Fruit fly (Drosophila melanogaster): ENCODE measurements around the gene CG15459.

CG15459 gene

DNA sequence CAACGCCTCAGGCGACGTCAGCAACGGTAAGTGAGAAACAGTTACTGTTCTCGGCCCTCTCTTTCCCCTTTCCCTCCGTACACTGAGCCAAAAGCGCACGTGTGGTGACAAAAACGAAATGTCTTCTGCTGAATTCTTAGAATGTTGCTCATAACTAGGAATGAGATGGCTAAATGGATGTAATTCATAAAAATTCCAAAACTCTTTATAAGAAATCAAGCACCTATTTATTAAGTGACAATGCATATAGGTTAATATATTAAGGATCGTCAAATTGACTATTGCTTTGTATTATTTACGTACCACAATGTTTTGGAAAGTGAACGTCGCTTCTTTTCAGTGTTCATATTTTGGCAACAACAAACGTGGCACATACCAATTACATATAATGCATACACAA lies 21.2 kb upstream of the CG15459 start (continued):
- TF ChIP-seq CG11247 (GFP tag; IDR thresholded peaks at IDR 0.05) (no peak), Nf-YC (tag; optimal IDR thresholded peaks at IDR 0.05) (peak; percentile 7), Lim3 (GFP tag; IDR thresholded peaks at IDR 0.05) (no peak), CG4424 (GFP tag; optimal IDR thresholded peaks at IDR 0.05) (peak; percentile 2), abd-A (tag; optimal IDR thresholded peaks at IDR 0.05) (peak; percentile 53), CG18262 (tag; optimal IDR thresholded peaks at IDR 0.05) (no peak), CG2875 (GFP tag; optimal IDR thresholded peaks at IDR 0.05) (no peak), tll (GFP tag; optimal IDR thresholded peaks at IDR 0.05) (no peak), gfzf (GFP tag; optimal IDR thresholded peaks at IDR 0.05) (no peak), Atf6 (GFP tag; IDR thresholded peaks at IDR 0.05) (peak; percentile 60), Adf1 (GFP tag; IDR thresholded peaks at IDR 0.05) (no peak), HLH54F (GFP tag; optimal IDR thresholded peaks at IDR 0.05) (peak; percentile 26), cwo (GFP tag; optimal IDR thresholded peaks at IDR 0.05) (peak; percentile 39), hbn (GFP tag; IDR thresholded peaks at IDR 0.05; ENCODE audit: partially characterized antibody) (no peak), Dip2 (GFP tag; IDR thresholded peaks at IDR 0.05) (no peak), exex (tag; optimal IDR thresholded peaks at IDR 0.05) (no peak), CG5953 (GFP tag; IDR thresholded peaks at IDR 0.05) (no peak), CG32772 (GFP tag; IDR thresholded peaks at IDR 0.05) (no peak), caup (GFP tag; optimal IDR thresholded peaks at IDR 0.05; ENCODE audit: severe bottlenecking) (peak; percentile 29), dmrt99B (tag; optimal IDR thresholded peaks at IDR 0.05) (peak; percentile 47), CG17385 (GFP tag; optimal IDR thresholded peaks at IDR 0.05) (peak; percentile 37), pho (GFP tag; optimal IDR thresholded peaks at IDR 0.05) (peak; percentile 43), CG10147 (GFP tag; optimal IDR thresholded peaks at IDR 0.05) (peak; percentile 17), YL-1 (GFP tag; optimal IDR thresholded peaks at IDR 0.05) (no peak), nom (GFP tag; optimal IDR thresholded peaks at IDR 0.05) (no peak), Ptx1 (GFP tag; IDR thresholded peaks at IDR 0.05) (peak; percentile 36; the same call in 1 of the 2 replicates), CG11560 (tag; IDR thresholded peaks at IDR 0.05) (0 out of 3 replicates have a peak, but pooled peaks have one; percentile 32), CG13775 (GFP tag; optimal IDR thresholded peaks at IDR 0.05) (peak; percentile 13), Chrac-16 (GFP tag; optimal IDR thresholded peaks at IDR 0.05) (no peak), hth (optimal IDR thresholded peaks at IDR 0.05) (no peak), CG11695 (GFP tag; IDR thresholded peaks at IDR 0.05) (no peak), vvl (GFP tag; IDR thresholded peaks at IDR 0.05) (no peak), tup (GFP tag; optimal IDR thresholded peaks at IDR 0.05) (no peak), NfI (GFP tag; optimal IDR thresholded peaks at IDR 0.05) (peak; percentile 56), Xbp1 (GFP tag; optimal IDR thresholded peaks at IDR 0.05) (peak; percentile 28), Opbp (GFP tag; IDR thresholded peaks at IDR 0.05; ENCODE audit: partially characterized antibody) (no peak), slbo (GFP tag; IDR thresholded peaks at IDR 0.05) (peak; percentile 66), ind (GFP tag; optimal IDR thresholded peaks at IDR 0.05) (peak; percentile 15), corto (GFP tag; optimal IDR thresholded peaks at IDR 0.05) (no peak), CG7745 (tag; optimal IDR thresholded peaks at IDR 0.05) (no peak), C15 (GFP tag; IDR thresholded peaks at IDR 0.05) (no peak), B-H2 (GFP tag; optimal IDR thresholded peaks at IDR 0.05) (peak; percentile 12), Mad (GFP tag; optimal IDR thresholded peaks at IDR 0.05) (no peak), lmd (GFP tag; IDR thresholded peaks at IDR 0.05) (peak; percentile 45; the same call in 1 of the 2 replicates), zen (tag; optimal IDR thresholded peaks at IDR 0.05) (no peak), CG18599 (GFP tag; optimal IDR thresholded peaks at IDR 0.05) (peak; percentile 77), CG12659 (GFP tag; optimal IDR thresholded peaks at IDR 0.05) (peak; percentile 17), bab2 (GFP tag; optimal IDR thresholded peaks at IDR 0.05) (peak; percentile 10), fu2 (GFP tag; optimal IDR thresholded peaks at IDR 0.05) (peak; percentile 9), aop (GFP tag; IDR thresholded peaks at IDR 0.05) (no peak), schlank (tag; optimal IDR thresholded peaks at IDR 0.05) (peak; percentile 5)
